Fruit fly (Drosophila melanogaster): ENCODE measurements around the gene Akap200.

Akap200 gene

dm6 chr2L:8394180-8394579 is 21.3 kb upstream of the Akap200 start, which contains the start of gene lectin-29Ca:
Gene lectin-29Ca (minus strand): TSS chr2L:8394280.
- no peak for TF ChIP-seq Snoo (tag; optimal IDR thresholded peaks at IDR 0.05)
- TF ChIP-seq CG10348 (GFP tag; IDR thresholded peaks at IDR 0.05), result no peak
- TF ChIP-seq CG9948 (tag; optimal IDR thresholded peaks at IDR 0.05), result no peak
- no peak for TF ChIP-seq CG8301 (tag; optimal IDR thresholded peaks at IDR 0.05)
- no peak for TF ChIP-seq Pif1B (GFP tag; optimal IDR thresholded peaks at IDR 0.05)
- TF ChIP-seq CG13204 (GFP tag; optimal IDR thresholded peaks at IDR 0.05), result no peak
- no peak for TF ChIP-seq CG14655 (GFP tag; optimal IDR thresholded peaks at IDR 0.05)
- TF ChIP-seq CG8159 (tag; optimal IDR thresholded peaks at IDR 0.05), result no peak
- TF ChIP-seq gl (tag; optimal IDR thresholded peaks at IDR 0.05), result no peak
- no peak for TF ChIP-seq CG12605 (GFP tag; IDR thresholded peaks at IDR 0.05)
- no peak for TF ChIP-seq CG4496 (GFP tag; IDR thresholded peaks at IDR 0.05)
- TF ChIP-seq CG34367 (tag; optimal IDR thresholded peaks at IDR 0.05), result no peak
- no peak for TF ChIP-seq CG32121 (GFP tag; IDR thresholded peaks at IDR 0.05)
- no peak for TF ChIP-seq CG15710 (tag; optimal IDR thresholded peaks at IDR 0.05)
- no peak for TF ChIP-seq D1 (tag; optimal IDR thresholded peaks at IDR 0.05)
- TF ChIP-seq Pif1A (GFP tag; optimal IDR thresholded peaks at IDR 0.05), result no peak
- no peak for TF ChIP-seq fd96Ca (GFP tag; IDR thresholded peaks at IDR 0.05)

dm6 chr2L:8394840-8395239 is 20.6 kb upstream of the Akap200 start, which contains the start of gene Peritrophin-15b:
Gene Peritrophin-15b (minus strand): TSS chr2L:8394940.
- no peak for TF ChIP-seq gl (tag; optimal IDR thresholded peaks at IDR 0.05)
- no peak for TF ChIP-seq CG32121 (GFP tag; IDR thresholded peaks at IDR 0.05)
- TF ChIP-seq Pif1B (GFP tag; optimal IDR thresholded peaks at IDR 0.05), result no peak
- TF ChIP-seq CG10348 (GFP tag; IDR thresholded peaks at IDR 0.05), result no peak
- no peak for TF ChIP-seq CG8159 (tag; optimal IDR thresholded peaks at IDR 0.05)
- no peak for TF ChIP-seq fd96Ca (GFP tag; IDR thresholded peaks at IDR 0.05)
- TF ChIP-seq CG12605 (GFP tag; IDR thresholded peaks at IDR 0.05), result no peak
- TF ChIP-seq rn (GFP tag; IDR thresholded peaks at IDR 0.05), result no peak
- TF ChIP-seq CG34367 (tag; optimal IDR thresholded peaks at IDR 0.05), result no peak
- no peak for TF ChIP-seq Pif1A (GFP tag; optimal IDR thresholded peaks at IDR 0.05)
- no peak for TF ChIP-seq CG17806 (tag; optimal IDR thresholded peaks at IDR 0.05)
- no peak for TF ChIP-seq D1 (tag; optimal IDR thresholded peaks at IDR 0.05)
- TF ChIP-seq CG14655 (GFP tag; optimal IDR thresholded peaks at IDR 0.05), result no peak
- TF ChIP-seq CG15710 (tag; optimal IDR thresholded peaks at IDR 0.05), result no peak
- no peak for TF ChIP-seq CG9948 (tag; optimal IDR thresholded peaks at IDR 0.05)

- no peak for TF ChIP-seq Snoo (tag; optimal IDR thresholded peaks at IDR 0.05)
- TF ChIP-seq fd96Ca (GFP tag; IDR thresholded peaks at IDR 0.05), result no peak
- TF ChIP-seq CG12605 (GFP tag; IDR thresholded peaks at IDR 0.05), result no peak
- no peak for TF ChIP-seq CG9948 (tag; optimal IDR thresholded peaks at IDR 0.05)
- no peak for TF ChIP-seq CG34367 (tag; optimal IDR thresholded peaks at IDR 0.05)
- TF ChIP-seq CG15710 (tag; optimal IDR thresholded peaks at IDR 0.05), result no peak
- no peak for TF ChIP-seq CG17806 (tag; optimal IDR thresholded peaks at IDR 0.05)
- TF ChIP-seq CG4496 (GFP tag; IDR thresholded peaks at IDR 0.05), result no peak
- TF ChIP-seq Ets98B (GFP tag; IDR thresholded peaks at IDR 0.05), result no peak
- TF ChIP-seq CG14655 (GFP tag; optimal IDR thresholded peaks at IDR 0.05), result no peak
Observed at dm6 chr2L:8395996-8396699, 19.3 kb upstream of the Akap200 start, which contains the start of the genes Peritrophin-15a and CG13385. Gene Peritrophin-15a (minus strand): TSS chr2L:8396096. Gene CG13385 (plus strand): TSS chr2L:8396649.

dm6 chr2L:8398721-8399120 is 16.8 kb upstream of the Akap200 start, which contains the start of gene CG13386:
Gene CG13386 (plus strand): TSS chr2L:8399021.
- no peak for TF ChIP-seq rn (GFP tag; IDR thresholded peaks at IDR 0.05)
- TF ChIP-seq CG8159 (tag; optimal IDR thresholded peaks at IDR 0.05), result no peak
- no peak for TF ChIP-seq D1 (tag; optimal IDR thresholded peaks at IDR 0.05)
- TF ChIP-seq CG15710 (tag; optimal IDR thresholded peaks at IDR 0.05), result no peak
- TF ChIP-seq CG4496 (GFP tag; IDR thresholded peaks at IDR 0.05), result no peak
- TF ChIP-seq Pif1A (GFP tag; optimal IDR thresholded peaks at IDR 0.05), result no peak
- TF ChIP-seq CG9948 (tag; optimal IDR thresholded peaks at IDR 0.05), result no peak
- TF ChIP-seq CG32121 (GFP tag; IDR thresholded peaks at IDR 0.05), result no peak
- TF ChIP-seq CG34367 (tag; optimal IDR thresholded peaks at IDR 0.05), result no peak
- no peak for TF ChIP-seq EcR (GFP tag; optimal IDR thresholded peaks at IDR 0.05)
- no peak for TF ChIP-seq CG14655 (GFP tag; optimal IDR thresholded peaks at IDR 0.05)
- no peak for TF ChIP-seq CG12605 (GFP tag; IDR thresholded peaks at IDR 0.05)
- TF ChIP-seq CG10348 (GFP tag; IDR thresholded peaks at IDR 0.05), result no peak
- TF ChIP-seq CG13204 (GFP tag; optimal IDR thresholded peaks at IDR 0.05), result no peak

DNA sequence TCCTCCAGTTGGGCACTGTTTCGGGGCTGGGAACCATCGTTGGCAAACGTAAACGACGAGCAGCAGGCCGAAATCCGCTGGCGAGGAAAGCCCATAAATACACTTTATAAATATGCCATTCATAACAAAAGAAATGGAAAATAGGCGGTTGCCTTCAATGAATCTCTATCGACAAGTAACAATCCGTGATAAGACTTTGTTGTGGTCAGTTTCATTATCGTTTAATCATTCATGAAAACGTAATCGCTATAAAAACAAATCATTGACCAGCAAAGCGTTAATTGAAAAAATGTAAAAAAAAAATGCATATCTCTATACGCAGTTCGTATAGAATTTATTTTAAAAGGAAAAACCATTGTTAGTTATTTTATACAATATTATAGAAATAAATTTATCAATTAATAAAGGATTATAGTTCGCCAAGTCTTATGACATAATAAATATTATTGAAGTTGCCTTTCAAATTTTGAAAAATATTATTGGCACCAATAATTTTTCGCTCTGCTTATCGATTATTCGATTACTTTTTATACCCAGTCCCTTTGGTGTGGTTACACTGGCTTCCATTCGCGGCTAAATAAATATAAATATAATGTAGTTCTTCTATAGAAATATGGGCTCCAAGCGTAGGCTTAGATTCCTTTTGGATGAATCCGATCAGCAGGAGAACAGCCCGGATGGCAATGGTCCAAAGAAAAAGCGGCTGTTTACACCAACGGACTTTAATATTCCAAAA is 15.5 kb upstream of the Akap200 start, which contains the start of gene CG31898:
CG31898 (plus strand) TSS at position 559 of the 736 bp plus-strand sequence.
- TF ChIP-seq CG34367 (tag; optimal IDR thresholded peaks at IDR 0.05) (no peak), CG4496 (GFP tag; IDR thresholded peaks at IDR 0.05) (no peak), EcR (GFP tag; optimal IDR thresholded peaks at IDR 0.05) (no peak), Snoo (tag; optimal IDR thresholded peaks at IDR 0.05) (no peak), CG8159 (tag; optimal IDR thresholded peaks at IDR 0.05) (no peak), CG17806 (tag; optimal IDR thresholded peaks at IDR 0.05) (no peak), Pif1B (GFP tag; optimal IDR thresholded peaks at IDR 0.05) (no peak), Ets98B (GFP tag; IDR thresholded peaks at IDR 0.05) (no peak), rn (GFP tag; IDR thresholded peaks at IDR 0.05) (no peak)

Data from whole organism, pupa.